Fruit fly (Drosophila melanogaster): Measurements from ENCODE around the gene MsrA.

The MsrA gene

DNA sequence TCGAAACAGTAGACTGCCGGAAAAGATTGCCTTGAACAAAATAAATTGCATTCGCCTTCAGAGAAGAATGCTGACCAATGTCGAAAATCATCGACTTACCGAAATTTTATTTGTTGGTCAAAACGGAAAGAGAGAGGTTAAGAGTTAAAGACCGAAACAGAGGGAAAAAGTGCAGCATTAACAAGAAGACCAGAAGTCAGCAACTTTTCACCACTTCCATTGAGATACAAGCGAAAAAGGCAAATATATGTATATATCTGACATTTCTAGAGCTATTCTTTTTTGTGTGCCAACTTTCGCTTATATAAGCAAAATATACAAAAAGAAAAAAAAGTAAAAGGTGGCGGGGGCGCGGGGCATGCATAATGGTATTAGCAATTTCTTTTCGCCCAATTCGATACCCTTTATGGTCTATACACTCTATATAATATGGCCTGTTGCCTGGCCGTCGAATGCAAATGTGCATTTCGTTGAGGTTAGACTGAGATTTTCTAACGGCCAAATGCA, 29.1 kb downstream of the MsrA start:
- TF ChIP-seq CG34367 (tag; optimal IDR thresholded peaks at IDR 0.05) (no peak), CG17806 (tag; optimal IDR thresholded peaks at IDR 0.05) (no peak), CG12605 (GFP tag; IDR thresholded peaks at IDR 0.05) (no peak), CG13204 (GFP tag; optimal IDR thresholded peaks at IDR 0.05) (no peak), CG9948 (tag; optimal IDR thresholded peaks at IDR 0.05) (no peak), CG32121 (GFP tag; IDR thresholded peaks at IDR 0.05) (no peak), CG14655 (GFP tag; optimal IDR thresholded peaks at IDR 0.05) (no peak), CG4496 (GFP tag; IDR thresholded peaks at IDR 0.05) (no peak), gl (tag; optimal IDR thresholded peaks at IDR 0.05) (no peak), CG10348 (GFP tag; IDR thresholded peaks at IDR 0.05) (no peak), fd96Ca (GFP tag; IDR thresholded peaks at IDR 0.05) (no peak)

- no peak for TF ChIP-seq D1 (tag; optimal IDR thresholded peaks at IDR 0.05)
- no peak for TF ChIP-seq Pif1B (GFP tag; optimal IDR thresholded peaks at IDR 0.05)
- no peak for TF ChIP-seq Pif1A (GFP tag; optimal IDR thresholded peaks at IDR 0.05)
- TF ChIP-seq rn (GFP tag; IDR thresholded peaks at IDR 0.05) = no peak
- no peak for TF ChIP-seq CG4496 (GFP tag; IDR thresholded peaks at IDR 0.05)
- no peak for TF ChIP-seq Ets98B (GFP tag; IDR thresholded peaks at IDR 0.05)
- no peak for TF ChIP-seq CG32121 (GFP tag; IDR thresholded peaks at IDR 0.05)
- no peak for TF ChIP-seq CG10348 (GFP tag; IDR thresholded peaks at IDR 0.05)
- TF ChIP-seq CG12605 (GFP tag; IDR thresholded peaks at IDR 0.05) = 0 out of 2 replicates have a peak, but pooled peaks have one; percentile 8
- TF ChIP-seq CG14655 (GFP tag; optimal IDR thresholded peaks at IDR 0.05) = peak; percentile 1
Observed at dm6 chr3L:15540682-15541081, 29.8 kb downstream of the MsrA start.

- TF ChIP-seq CG8159 (tag; optimal IDR thresholded peaks at IDR 0.05) = no peak
- TF ChIP-seq Ets98B (GFP tag; IDR thresholded peaks at IDR 0.05) = no peak
- no peak for TF ChIP-seq D1 (tag; optimal IDR thresholded peaks at IDR 0.05)
- TF ChIP-seq CG34367 (tag; optimal IDR thresholded peaks at IDR 0.05) = no peak
Observed at dm6 chr3L:15541281-15541680, 30.4 kb downstream of the MsrA start.

DNA sequence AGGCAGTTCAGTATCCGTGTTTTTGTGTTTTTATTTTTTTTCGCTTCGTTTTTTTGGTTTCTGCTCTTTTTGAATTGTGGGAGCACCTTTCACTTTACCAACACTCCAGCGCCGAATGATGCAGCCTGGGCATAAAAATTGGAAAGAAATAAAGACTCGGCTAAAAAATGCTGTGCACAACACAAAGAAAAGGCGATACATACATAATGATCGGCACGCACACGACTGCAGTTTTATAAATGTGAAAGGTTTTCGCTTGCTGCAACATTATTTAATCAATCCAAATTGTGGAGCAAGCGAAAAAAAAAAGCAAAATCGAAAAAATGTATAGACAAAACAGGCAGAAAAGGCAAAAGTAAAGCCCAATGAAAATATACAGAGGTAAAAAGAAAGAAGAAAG, 32.2 kb downstream of the MsrA start:
- no peak for TF ChIP-seq CG13204 (GFP tag; optimal IDR thresholded peaks at IDR 0.05)
- 0 out of 3 replicates have a peak, but pooled peaks have one; percentile 2 for TF ChIP-seq CG4496 (GFP tag; IDR thresholded peaks at IDR 0.05)
- TF ChIP-seq rn (GFP tag; IDR thresholded peaks at IDR 0.05) = no peak
- TF ChIP-seq fd96Ca (GFP tag; IDR thresholded peaks at IDR 0.05) = no peak
- TF ChIP-seq D1 (tag; optimal IDR thresholded peaks at IDR 0.05) = no peak

dm6 chr3L:15543467-15543866, 32.6 kb downstream of the MsrA start:
- TF ChIP-seq rn (GFP tag; IDR thresholded peaks at IDR 0.05) = no peak
- no peak for TF ChIP-seq CG8301 (tag; optimal IDR thresholded peaks at IDR 0.05)
- no peak for TF ChIP-seq CG9948 (tag; optimal IDR thresholded peaks at IDR 0.05)

dm6 chr3L:15544455-15545415, 33.9 kb downstream of the MsrA start:
- no peak for TF ChIP-seq CG15710 (tag; optimal IDR thresholded peaks at IDR 0.05)
- peak; percentile 60 for TF ChIP-seq CG14655 (GFP tag; optimal IDR thresholded peaks at IDR 0.05)
- peak; percentile 11; the same call in 1 of the 2 replicates for TF ChIP-seq Ets98B (GFP tag; IDR thresholded peaks at IDR 0.05)
- peak; percentile 15; the same call in 1 of the 3 replicates for TF ChIP-seq CG4496 (GFP tag; IDR thresholded peaks at IDR 0.05)
- TF ChIP-seq Pif1A (GFP tag; optimal IDR thresholded peaks at IDR 0.05) = peak; percentile 20
- no peak for TF ChIP-seq CG8159 (tag; optimal IDR thresholded peaks at IDR 0.05)
- TF ChIP-seq Snoo (tag; optimal IDR thresholded peaks at IDR 0.05) = peak; percentile 24
- TF ChIP-seq EcR (GFP tag; optimal IDR thresholded peaks at IDR 0.05) = peak; percentile 72
- TF ChIP-seq CG8301 (tag; optimal IDR thresholded peaks at IDR 0.05) = peak; percentile 44

DNA sequence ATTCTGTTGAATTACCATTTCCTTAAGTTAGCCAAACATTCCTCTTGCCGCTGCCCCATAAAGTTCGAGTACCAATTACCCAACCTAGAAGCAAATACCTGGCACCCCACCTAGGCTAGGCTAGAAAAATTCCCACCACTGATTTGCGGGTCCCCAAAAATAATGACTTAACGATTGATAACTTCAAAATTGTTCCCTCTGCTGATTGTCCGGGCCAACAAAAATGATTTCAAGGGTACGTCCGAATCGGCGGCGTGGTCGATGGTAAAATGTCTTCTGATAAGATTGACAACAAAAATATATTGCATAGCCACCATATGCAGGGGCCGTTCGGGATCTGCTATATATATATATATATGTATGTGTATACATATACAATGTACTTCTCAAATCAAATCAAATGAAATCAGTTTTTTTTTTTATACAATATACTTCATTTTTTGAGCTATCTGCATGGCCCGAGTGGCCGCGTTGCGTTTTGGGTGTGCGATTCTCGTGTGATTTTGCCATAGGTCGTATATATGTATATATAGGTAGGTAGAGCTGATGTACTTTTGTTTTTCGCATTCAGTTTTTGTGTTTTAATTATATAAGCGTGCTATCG, 36.4 kb downstream of the MsrA start:
- TF ChIP-seq CG12605 (GFP tag; IDR thresholded peaks at IDR 0.05) (no peak), Pif1B (GFP tag; optimal IDR thresholded peaks at IDR 0.05) (no peak), gl (tag; optimal IDR thresholded peaks at IDR 0.05) (no peak), Pif1A (GFP tag; optimal IDR thresholded peaks at IDR 0.05) (no peak), CG10348 (GFP tag; IDR thresholded peaks at IDR 0.05) (no peak), Snoo (tag; optimal IDR thresholded peaks at IDR 0.05) (no peak), D1 (tag; optimal IDR thresholded peaks at IDR 0.05) (no peak), Ets98B (GFP tag; IDR thresholded peaks at IDR 0.05) (no peak), CG8301 (tag; optimal IDR thresholded peaks at IDR 0.05) (no peak), EcR (GFP tag; optimal IDR thresholded peaks at IDR 0.05) (no peak), CG14655 (GFP tag; optimal IDR thresholded peaks at IDR 0.05) (no peak), CG32121 (GFP tag; IDR thresholded peaks at IDR 0.05) (no peak), CG15710 (tag; optimal IDR thresholded peaks at IDR 0.05) (no peak)

Measured in whole organism, pupa.